Worm (Caenorhabditis elegans) whole organism, L1 larva: ENCODE data around the gene F54D10.7.
A peak's percentile ranks its signal among the peaks of the same experiment; 100 is the strongest.

Experiments
- C04F5.9 ChIP-seq: sonication (generic microtip); optimal IDR thresholded peaks from 2 replicates; lab custom pipeline; 2016; ENCODE audit warnings: missing genetic modification characterization, missing compliant biosample characterization
- C16A3.4 ChIP-seq: fragments of 150-350 bp; optimal IDR thresholded peaks from 2 replicates; lab custom pipeline; 2014; ENCODE audit warnings: missing biosample characterization, missing genetic modification characterization
- Y116A8C.19 ChIP-seq: sonication (generic microtip); optimal IDR thresholded peaks from 2 replicates; lab custom pipeline; 2016; ENCODE audit warnings: missing compliant biosample characterization, missing genetic modification characterization, borderline replicate concordance
- alr-1 ChIP-seq: fragments of 200-800 bp; sonication (Bioruptor generic); optimal IDR thresholded peaks from 2 replicates; lab custom pipeline; 2018; ENCODE audit warnings: borderline replicate concordance, mild to moderate bottlenecking, missing genetic modification characterization, missing compliant biosample characterization
- blmp-1 ChIP-seq: fragments of 150-350 bp; optimal IDR thresholded peaks from 2 replicates; lab custom pipeline; 2014; ENCODE audit warnings: missing biosample characterization, missing genetic modification characterization
- ceh-82 ChIP-seq, 3 experiments: fragments of 150-350 bp in 1 of 3; sonication (generic microtip) in 2 of 3; optimal IDR thresholded peaks; 2 replicates each; lab custom pipeline; 2014 to 2017; ENCODE audit warnings: missing biosample characterization in 3 of 3, missing genetic modification characterization in 3 of 3
- ceh-88 ChIP-seq: fragments of 200-800 bp; sonication (Bioruptor generic); IDR thresholded peaks from 2 replicates; pipeline ENCODE4 v1.3.6; 2022; ENCODE audit warnings: missing genetic modification characterization, missing compliant biosample characterization
- dsc-1 ChIP-seq: sonication (generic microtip); optimal IDR thresholded peaks from 2 replicates; lab custom pipeline; 2016; ENCODE audit warnings: mild to moderate bottlenecking, missing genetic modification characterization, missing compliant biosample characterization
- efl-1 ChIP-seq, 4 experiments: fragments of 150-350 bp; optimal IDR thresholded peaks in 3 of 4; peaks in 1 of 4; 1 replicate in 1 of 4; 2 replicates in 3 of 4; lab custom pipeline; 2014; ENCODE audit warnings: missing biosample characterization in 2 of 4, missing genetic modification characterization in 2 of 4, missing genetic modification reagents in 2 of 4
- efl-3 ChIP-seq: fragments of 200-800 bp; sonication (Bioruptor generic); optimal IDR thresholded peaks from 2 replicates; lab custom pipeline; 2018; ENCODE audit warnings: mild to moderate bottlenecking, missing genetic modification characterization, missing compliant biosample characterization
- elt-2 ChIP-seq: sonication (generic microtip); optimal IDR thresholded peaks from 2 replicates; lab custom pipeline; 2016; ENCODE audit warnings: missing genetic modification characterization, mild to moderate bottlenecking, inconsistent platforms, missing compliant biosample characterization, missing genetic modification reagents
- elt-3 ChIP-seq, 6 experiments: fragments of 150-350 bp in 1 of 6; sonication (generic microtip); optimal IDR thresholded peaks; 2 replicates each; lab custom pipeline; 2017 to 2018; ENCODE audit warnings: missing biosample characterization in 6 of 6, missing genetic modification characterization in 6 of 6, inconsistent platforms in 1 of 6
- ets-5 ChIP-seq: fragments of 200-800 bp; sonication (Bioruptor generic); IDR thresholded peaks from 2 replicates; pipeline ENCODE4 v1.3.6; 2022; ENCODE audit warnings: missing genetic modification characterization, missing compliant biosample characterization
- fkh-10 ChIP-seq: sonication (generic microtip); optimal IDR thresholded peaks from 2 replicates; lab custom pipeline; 2017; ENCODE audit warnings: missing biosample characterization, missing genetic modification reagents, missing genetic modification characterization
- fkh-8 ChIP-seq: sonication (generic microtip); optimal IDR thresholded peaks from 2 replicates; lab custom pipeline; 2016; ENCODE audit warnings: mild to moderate bottlenecking, missing genetic modification characterization, missing compliant biosample characterization
- irx-1 ChIP-seq: sonication (generic microtip); optimal IDR thresholded peaks from 2 replicates; lab custom pipeline; 2016; ENCODE audit warnings: missing genetic modification characterization, missing compliant biosample characterization
- isw-1 ChIP-seq: fragments of 200-800 bp; sonication (Bioruptor generic); IDR thresholded peaks from 2 replicates; pipeline ENCODE4 v1.3.6; 2022; ENCODE audit warnings: missing genetic modification characterization, missing compliant biosample characterization
- jun-1 ChIP-seq: fragments of 150-350 bp; optimal IDR thresholded peaks from 2 replicates; lab custom pipeline; 2014; ENCODE audit warnings: missing biosample characterization, missing genetic modification reagents, missing genetic modification characterization
- lin-14 ChIP-seq: fragments of 200-800 bp; sonication (Bioruptor generic); optimal IDR thresholded peaks from 2 replicates; lab custom pipeline; 2018; ENCODE audit warnings: mild to moderate bottlenecking, missing genetic modification characterization, moderate library complexity, missing compliant biosample characterization
- lin-39 ChIP-seq: fragments of 150-350 bp; optimal IDR thresholded peaks from 2 replicates; lab custom pipeline; 2014; ENCODE audit warnings: missing biosample characterization, missing genetic modification reagents, missing genetic modification characterization
- lsy-2 ChIP-seq, 2 experiments: fragments of 150-350 bp; optimal IDR thresholded peaks; 2 replicates each; lab custom pipeline; 2014; ENCODE audit warnings: missing biosample characterization in 2 of 2, missing genetic modification characterization in 2 of 2
- mab-9 ChIP-seq: fragments of 200-800 bp; sonication (Bioruptor generic); IDR thresholded peaks from 2 replicates; pipeline ENCODE4 v1.3.6; 2022; ENCODE audit warnings: missing genetic modification reagents, missing genetic modification characterization, missing compliant biosample characterization
- mdl-1 ChIP-seq, 2 experiments: fragments of 150-350 bp; optimal IDR thresholded peaks; 2 replicates each; lab custom pipeline; 2014 to 2017; ENCODE audit warnings: missing biosample characterization in 2 of 2, missing genetic modification characterization in 2 of 2, inconsistent platforms in 1 of 2
- mef-2 ChIP-seq: fragments of 150-350 bp; optimal IDR thresholded peaks from 2 replicates; lab custom pipeline; 2014; ENCODE audit warnings: missing biosample characterization, missing genetic modification characterization
- mep-1 ChIP-seq: fragments of 150-350 bp; optimal IDR thresholded peaks from 2 replicates; lab custom pipeline; 2014; ENCODE audit warnings: missing biosample characterization, missing genetic modification characterization
- nhr-19 ChIP-seq: fragments of 200-800 bp; sonication (Bioruptor generic); conservative IDR thresholded peaks from 2 replicates; pipeline ENCODE4 v1.3.6; 2022; ENCODE audit warnings: missing genetic modification characterization, missing compliant biosample characterization
- nhr-20 ChIP-seq: sonication (generic microtip); optimal IDR thresholded peaks from 2 replicates; lab custom pipeline; 2016; ENCODE audit warnings: mild to moderate bottlenecking, missing genetic modification characterization, missing compliant biosample characterization
- nhr-237 ChIP-seq: fragments of 150-350 bp; optimal IDR thresholded peaks from 2 replicates; lab custom pipeline; 2014; ENCODE audit warnings: missing biosample characterization, missing genetic modification characterization
- nhr-28 ChIP-seq: fragments of 150-350 bp; optimal IDR thresholded peaks from 2 replicates; lab custom pipeline; 2014; ENCODE audit warnings: missing biosample characterization, missing genetic modification characterization
- nhr-71 ChIP-seq: sonication (generic microtip); optimal IDR thresholded peaks from 2 replicates; lab custom pipeline; 2016; ENCODE audit warnings: mild to moderate bottlenecking, missing genetic modification characterization, moderate library complexity, missing compliant biosample characterization
- nhr-84 ChIP-seq: sonication (generic microtip); optimal IDR thresholded peaks from 2 replicates; lab custom pipeline; 2017; ENCODE audit warnings: missing biosample characterization, missing genetic modification characterization
- nhr-85 ChIP-seq: sonication (generic microtip); peaks from one replicate; lab custom pipeline; 2016; ENCODE audit warnings: missing genetic modification characterization, inconsistent platforms, missing compliant biosample characterization
- rnt-1 ChIP-seq: sonication (generic microtip); optimal IDR thresholded peaks from 2 replicates; lab custom pipeline; 2016; ENCODE audit warnings: mild to moderate bottlenecking, missing genetic modification characterization, moderate library complexity, missing compliant biosample characterization
- skn-1 ChIP-seq: fragments of 150-350 bp; optimal IDR thresholded peaks from 2 replicates; lab custom pipeline; 2014; ENCODE audit warnings: missing biosample characterization, missing genetic modification characterization
- sptf-1 ChIP-seq: fragments of 150-350 bp; optimal IDR thresholded peaks from 2 replicates; lab custom pipeline; 2014; ENCODE audit warnings: missing biosample characterization, missing genetic modification characterization
- swsn-7 ChIP-seq: sonication (generic microtip); optimal IDR thresholded peaks from 2 replicates; lab custom pipeline; 2016; ENCODE audit warnings: missing genetic modification characterization, missing compliant biosample characterization
- tbx-2 ChIP-seq: sonication (generic microtip); optimal IDR thresholded peaks from 2 replicates; lab custom pipeline; 2016; ENCODE audit warnings: missing genetic modification characterization, missing compliant biosample characterization
- tlp-1 ChIP-seq: fragments of 150-350 bp; optimal IDR thresholded peaks from 2 replicates; lab custom pipeline; 2014; ENCODE audit warnings: missing biosample characterization, missing genetic modification characterization
- unc-62 ChIP-seq: fragments of 150-350 bp; optimal IDR thresholded peaks from 2 replicates; lab custom pipeline; 2014; ENCODE audit warnings: missing biosample characterization, missing genetic modification reagents, missing genetic modification characterization
- xbp-1 ChIP-seq: sonication (generic microtip); optimal IDR thresholded peaks from 2 replicates; lab custom pipeline; 2016; ENCODE audit warnings: missing genetic modification characterization, missing compliant biosample characterization
- zip-4 ChIP-seq: fragments of 200-800 bp; sonication (Bioruptor generic); optimal IDR thresholded peaks from 2 replicates; lab custom pipeline; 2018; ENCODE audit warnings: mild to moderate bottlenecking, missing genetic modification characterization, moderate library complexity, missing compliant biosample characterization
- ztf-11 ChIP-seq, 2 experiments: sonication (generic microtip); optimal IDR thresholded peaks; 2 replicates each; lab custom pipeline; 2016 to 2017; ENCODE audit warnings: missing genetic modification characterization in 2 of 2, missing biosample characterization in 1 of 2, missing compliant biosample characterization in 1 of 2

F54D10.7 gene

DNA sequence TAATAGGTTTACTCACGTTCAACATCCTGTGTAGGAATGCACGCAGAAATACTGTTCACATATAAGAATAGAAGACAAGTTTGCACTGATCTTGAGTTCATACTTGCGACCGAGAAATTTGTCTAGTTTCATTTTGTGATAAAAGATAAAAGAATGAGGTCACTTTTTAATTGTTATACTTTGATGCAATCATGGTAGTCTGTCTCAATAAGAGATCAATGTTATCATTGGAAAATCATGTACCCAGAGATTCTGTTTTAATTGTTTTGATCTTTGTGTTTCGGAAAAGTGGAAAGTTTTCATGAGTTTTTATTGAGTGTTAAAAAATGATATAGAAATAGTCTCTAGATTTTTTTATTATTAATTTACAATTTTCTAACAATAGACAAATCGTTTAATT lies 11.3 kb upstream of the F54D10.7 start, which contains the start of gene F54D10.9:
Gene F54D10.9 (minus strand): TSS at position 101 of the 400 bp plus-strand sequence.
- no peak for TF ChIP-seq xbp-1
- TF ChIP-seq blmp-1 (tag; lab: Kevin White, UChicago): peak; percentile 26

- TF ChIP-seq lsy-2 (tag; optimal IDR thresholded peaks at IDR 0.05; lab: Kevin White, UChicago) (no peak), unc-62 (GFP tag; lab: Kevin White, UChicago) (no peak), ceh-88 (GFP tag; lab: Robert Waterston, UW) (no peak), alr-1 (no peak), swsn-7 (no peak), ets-5 (no peak), C04F5.9 (tag; lab: Kevin White, UChicago) (no peak), nhr-19 (no peak), tlp-1 (tag; lab: Kevin White, UChicago) (no peak), efl-1 (optimal IDR thresholded peaks at IDR 0.05; lab: Kevin White, UChicago) (no peak), efl-1 (GFP tag; optimal IDR thresholded peaks at IDR 0.05 in 1 of 2; lab: Kevin White, UChicago) (no peak), isw-1 (GFP tag; lab: Robert Waterston, UW) (no peak), Y116A8C.19 (tag; lab: Kevin White, UChicago) (no peak), lin-14 (GFP tag; lab: Kevin White, UChicago) (no peak), C16A3.4 (tag; lab: Kevin White, UChicago) (no peak), skn-1 (no peak), mdl-1 (tag; optimal IDR thresholded peaks at IDR 0.05; lab: Kevin White, UChicago) (no peak), nhr-237 (no peak), lin-39 (tag; lab: Kevin White, UChicago) (no peak), nhr-28 (tag; lab: Kevin White, UChicago) (no peak), elt-3 (tag; optimal IDR thresholded peaks at IDR 0.05; lab: Kevin White, UChicago) (no peak)
Measured at ce11 chrII:3829623-3830022, 8.5 kb upstream of the F54D10.7 start.

ce11 chrII:3827801-3828200 lies 6.7 kb upstream of the F54D10.7 start, which contains the start of gene F54D10.8:
TSS of gene F54D10.8 (minus strand) at chrII:3827901.
- no peak for TF ChIP-seq efl-3 (GFP tag; lab: Kevin White, UChicago)
- no peak for TF ChIP-seq rnt-1 (tag; lab: Kevin White, UChicago)
- no peak for TF ChIP-seq zip-4 (GFP tag; lab: Kevin White, UChicago)
- TF ChIP-seq mep-1: no peak
- TF ChIP-seq ceh-82 (tag; optimal IDR thresholded peaks at IDR 0.05; lab: Kevin White, UChicago): no peak
- TF ChIP-seq nhr-28 (tag; lab: Kevin White, UChicago): no peak
- no peak for TF ChIP-seq nhr-71
- no peak for TF ChIP-seq ztf-11 (tag; optimal IDR thresholded peaks at IDR 0.05; lab: Kevin White, UChicago)
- no peak for TF ChIP-seq mef-2 (tag; lab: Kevin White, UChicago)
- no peak for TF ChIP-seq nhr-85 (tag; lab: Kevin White, UChicago)
- TF ChIP-seq tbx-2 (tag; lab: Kevin White, UChicago): no peak
- no peak for TF ChIP-seq jun-1 (tag; lab: Kevin White, UChicago)
- TF ChIP-seq mab-9 (GFP tag; lab: Robert Waterston, UW): no peak
- TF ChIP-seq sptf-1 (tag; lab: Kevin White, UChicago): no peak

- no peak for TF ChIP-seq nhr-84 (tag; lab: Kevin White, UChicago)
- TF ChIP-seq mep-1: no peak
- TF ChIP-seq dsc-1 (tag; lab: Kevin White, UChicago): no peak
- TF ChIP-seq nhr-20 (tag; lab: Kevin White, UChicago): no peak
- TF ChIP-seq ets-5: no peak
- no peak for TF ChIP-seq fkh-8
- TF ChIP-seq irx-1: no peak
- no peak for TF ChIP-seq elt-2
- TF ChIP-seq fkh-10 (GFP tag; lab: Kevin White, UChicago): no peak
Measured at ce11 chrII:3823855-3824254, 2.8 kb upstream of the F54D10.7 start, which contains the start of gene skr-15. TSS of gene skr-15 (plus strand) at chrII:3824155.
